Fruit fly (Drosophila melanogaster) whole organism, embryonic: ENCODE results near the gene CG14965.

Source experiments
- Ada2b ChIP-seq: fragments of 200-800 bp; sonication (Bioruptor generic); IDR thresholded peaks from 2 replicates; pipeline ENCODE4 v1.3.6; 2022; ENCODE audit warnings: missing biosample characterization, missing genetic modification characterization
- B-H1 ChIP-seq: fragments of 200-800 bp; sonication (Bioruptor generic); IDR thresholded peaks from 3 replicates; pipeline ENCODE4 v1.3.6; 2022; ENCODE audit warnings: missing biosample characterization, missing genetic modification characterization
- CG11085 ChIP-seq: fragments of 200-800 bp; sonication (Bioruptor generic); IDR thresholded peaks from 2 replicates; pipeline ENCODE4 v1.3.6; 2022; ENCODE audit warnings: missing biosample characterization, missing genetic modification characterization
- CG12391 ChIP-seq: fragments of 200-800 bp; sonication (Bioruptor generic); optimal IDR thresholded peaks from 3 replicates; lab custom pipeline; 2018; ENCODE audit warnings: missing biosample characterization, mild to moderate bottlenecking, missing genetic modification characterization, moderate library complexity
- CG13123 ChIP-seq: fragments of 200-800 bp; sonication (Bioruptor generic); optimal IDR thresholded peaks from 2 replicates; lab custom pipeline; 2016; ENCODE audit warnings: missing biosample characterization, missing genetic modification characterization
- CG13424 ChIP-seq: fragments of 200-800 bp; sonication (Bioruptor generic); optimal IDR thresholded peaks from 2 replicates; lab custom pipeline; 2019; ENCODE audit warnings: missing biosample characterization, mild to moderate bottlenecking, missing genetic modification characterization, moderate library complexity
- CG13624 ChIP-seq: fragments of 200-800 bp; sonication (Bioruptor generic); optimal IDR thresholded peaks from 2 replicates; lab custom pipeline; 2016; ENCODE audit warnings: missing biosample characterization, missing genetic modification characterization
- CG15479 ChIP-seq: fragments of 200-800 bp; sonication (Bioruptor generic); optimal IDR thresholded peaks from 3 replicates; lab custom pipeline; 2019; ENCODE audit warnings: missing biosample characterization, mild to moderate bottlenecking, missing genetic modification characterization, moderate library complexity
- CG17186 ChIP-seq: fragments of 200-800 bp; sonication (Bioruptor generic); optimal IDR thresholded peaks from 3 replicates; lab custom pipeline; 2017; ENCODE audit warnings: missing biosample characterization, missing genetic modification reagents, missing genetic modification characterization
- CG1832 ChIP-seq: fragments of 200-800 bp; sonication (Bioruptor generic); optimal IDR thresholded peaks from 2 replicates; lab custom pipeline; 2017; ENCODE audit warnings: missing biosample characterization, mild to moderate bottlenecking, missing genetic modification characterization, inconsistent platforms
- CG2199 ChIP-seq: fragments of 200-800 bp; sonication (Bioruptor generic); IDR thresholded peaks from 3 replicates; pipeline ENCODE4 v1.3.6; 2022; ENCODE audit warnings: missing biosample characterization, missing genetic modification characterization
- CG3163 ChIP-seq: fragments of 200-800 bp; sonication (Bioruptor generic); optimal IDR thresholded peaks from 3 replicates; lab custom pipeline; 2016; ENCODE audit warnings: missing biosample characterization, missing genetic modification characterization
- CG3281 ChIP-seq: fragments of 200-800 bp; sonication (Bioruptor generic); optimal IDR thresholded peaks from 3 replicates; lab custom pipeline; 2017; ENCODE audit warnings: missing biosample characterization, mild to moderate bottlenecking, missing genetic modification characterization
- CG33213 ChIP-seq: fragments of 200-800 bp; sonication (Bioruptor generic); optimal IDR thresholded peaks from 3 replicates; lab custom pipeline; 2016; ENCODE audit warnings: missing biosample characterization, missing genetic modification characterization
- CG6854 ChIP-seq: fragments of 200-800 bp; sonication (Bioruptor generic); optimal IDR thresholded peaks from 3 replicates; lab custom pipeline; 2017; ENCODE audit warnings: missing biosample characterization, mild to moderate bottlenecking, missing genetic modification characterization
- CG7987 ChIP-seq: fragments of 200-800 bp; sonication (Bioruptor generic); optimal IDR thresholded peaks from 2 replicates; lab custom pipeline; 2018; ENCODE audit warnings: missing biosample characterization, mild to moderate bottlenecking, missing genetic modification characterization, moderate library complexity
- CG9437 ChIP-seq: fragments of 200-800 bp; sonication (Bioruptor generic); optimal IDR thresholded peaks from 2 replicates; lab custom pipeline; 2018; ENCODE audit warnings: missing biosample characterization, mild to moderate bottlenecking, missing genetic modification characterization
- CG9727 ChIP-seq: fragments of 200-800 bp; sonication (Bioruptor generic); optimal IDR thresholded peaks from 3 replicates; lab custom pipeline; 2017; ENCODE audit warnings: missing biosample characterization, mild to moderate bottlenecking, missing genetic modification characterization
- Chrac-16 ChIP-seq: fragments of 200-800 bp; sonication (Bioruptor generic); optimal IDR thresholded peaks from 3 replicates; lab custom pipeline; 2016; ENCODE audit warnings: missing biosample characterization, missing genetic modification characterization
- Dll ChIP-seq: fragments of 200-800 bp; sonication (Bioruptor generic); IDR thresholded peaks from 4 replicates; pipeline ENCODE4 v1.3.6; 2022; ENCODE audit warnings: missing biosample characterization, missing genetic modification characterization; ENCODE audit not compliant: partially characterized antibody
- Lhr ChIP-seq: fragments of 200-800 bp; sonication (Bioruptor generic); optimal IDR thresholded peaks from 3 replicates; lab custom pipeline; 2017; ENCODE audit warnings: mild to moderate bottlenecking, missing biosample characterization, missing genetic modification reagents, missing genetic modification characterization
- MBD-R2 ChIP-seq: fragments of 200-800 bp; sonication (Bioruptor generic); IDR thresholded peaks from 2 replicates; pipeline ENCODE4 v1.3.6; 2022; ENCODE audit warnings: missing biosample characterization, missing genetic modification characterization
- Med ChIP-seq: fragments of 200-800 bp; sonication (Bioruptor generic); peaks from one replicate; lab custom pipeline; 2016; ENCODE audit warnings: missing biosample characterization, missing genetic modification characterization, mild to moderate bottlenecking, inconsistent platforms, moderate library complexity
- Ptx1 ChIP-seq: fragments of 200-800 bp; sonication (Bioruptor generic); IDR thresholded peaks from 2 replicates; pipeline ENCODE4 v1.3.6; 2022; ENCODE audit warnings: missing biosample characterization, missing genetic modification characterization
- Sry-δ ChIP-seq: fragments of 200-800 bp; sonication (Bioruptor generic); optimal IDR thresholded peaks from 2 replicates; lab custom pipeline; 2016; ENCODE audit warnings: missing biosample characterization, missing genetic modification characterization
- Ssrp ChIP-seq: fragments of 200-800 bp; sonication (Bioruptor generic); optimal IDR thresholded peaks from 2 replicates; lab custom pipeline; 2018; ENCODE audit warnings: missing biosample characterization, mild to moderate bottlenecking, missing genetic modification characterization, moderate library complexity
- Tbp ChIP-seq: fragments of >200 bp; optimal IDR thresholded peaks from 2 replicates; lab custom pipeline; 2018; ENCODE audit warnings: missing biosample characterization, missing genetic modification characterization
- Trl ChIP-seq, 3 experiments: fragments of >200 bp in 2 of 3; fragments of 200-800 bp in 1 of 3; sonication (Bioruptor generic) in 1 of 3; optimal IDR thresholded peaks; 2 replicates in 1 of 3; 3 replicates in 2 of 3; lab custom pipeline; 2016 to 2017; ENCODE audit warnings: missing biosample characterization in 1 of 3, missing genetic modification characterization in 1 of 3
- Xrp1 ChIP-seq: fragments of 200-800 bp; sonication (Bioruptor generic); IDR thresholded peaks from 2 replicates; pipeline ENCODE4 v1.3.6; 2022; ENCODE audit warnings: missing biosample characterization, missing genetic modification characterization
- ato ChIP-seq: fragments of 200-800 bp; sonication (Bioruptor generic); IDR thresholded peaks from 2 replicates; pipeline ENCODE4 v1.3.6; 2022; ENCODE audit warnings: missing biosample characterization, missing genetic modification characterization; ENCODE audit not compliant: partially characterized antibody
- chm ChIP-seq: fragments of 200-800 bp; sonication (Bioruptor generic); IDR thresholded peaks from 2 replicates; pipeline ENCODE4 v1.3.6; 2022; ENCODE audit warnings: missing biosample characterization, missing genetic modification characterization
- dm ChIP-seq: fragments of 200-800 bp; sonication (Bioruptor generic); optimal IDR thresholded peaks from 3 replicates; lab custom pipeline; 2016; ENCODE audit warnings: missing biosample characterization, missing genetic modification characterization
- eyg ChIP-seq: fragments of 200-800 bp; sonication (Bioruptor generic); optimal IDR thresholded peaks from 3 replicates; lab custom pipeline; 2016; ENCODE audit warnings: missing biosample characterization, missing genetic modification characterization
- gfzf ChIP-seq: fragments of 200-800 bp; sonication (Bioruptor generic); optimal IDR thresholded peaks from 2 replicates; lab custom pipeline; 2016; ENCODE audit warnings: missing biosample characterization, mild to moderate bottlenecking, missing genetic modification characterization, moderate library complexity
- gsb ChIP-seq: fragments of 200-800 bp; sonication (Bioruptor generic); IDR thresholded peaks from 2 replicates; pipeline ENCODE4 v1.3.6; 2022; ENCODE audit warnings: missing biosample characterization, missing genetic modification characterization
- gt ChIP-seq: fragments of 200-800 bp; sonication (Bioruptor generic); IDR thresholded peaks from 2 replicates; pipeline ENCODE4 v1.3.6; 2022; ENCODE audit warnings: missing biosample characterization, missing genetic modification characterization
- hkb ChIP-seq, 2 experiments: fragments of 200-800 bp in 1 of 2; fragments of >200 bp in 1 of 2; sonication (Bioruptor generic) in 1 of 2; IDR thresholded peaks in 1 of 2; optimal IDR thresholded peaks in 1 of 2; 2 replicates each; pipeline versions ENCODE4 v1.3.6 to Lab custom; 2017 to 2022; ENCODE audit warnings: missing biosample characterization in 1 of 2, missing genetic modification characterization in 1 of 2
- inv ChIP-seq: fragments of 200-800 bp; sonication (Bioruptor generic); IDR thresholded peaks from 2 replicates; pipeline ENCODE4 v1.3.6; 2022; ENCODE audit warnings: missing biosample characterization, missing genetic modification characterization; ENCODE audit not compliant: partially characterized antibody
- mam ChIP-seq: fragments of 200-800 bp; sonication (Bioruptor generic); optimal IDR thresholded peaks from 3 replicates; lab custom pipeline; 2016; ENCODE audit warnings: missing biosample characterization, missing genetic modification characterization
- mirr ChIP-seq: fragments of 200-800 bp; sonication (Bioruptor generic); optimal IDR thresholded peaks from 3 replicates; lab custom pipeline; 2018; ENCODE audit warnings: missing biosample characterization, mild to moderate bottlenecking, missing genetic modification characterization
- pfk ChIP-seq: fragments of 200-800 bp; sonication (Bioruptor generic); optimal IDR thresholded peaks from 2 replicates; lab custom pipeline; 2018; ENCODE audit warnings: missing biosample characterization, mild to moderate bottlenecking, missing genetic modification characterization, moderate library complexity
- pzg ChIP-seq: fragments of 200-800 bp; sonication (Bioruptor generic); optimal IDR thresholded peaks from 3 replicates; lab custom pipeline; 2018; ENCODE audit warnings: missing biosample characterization, mild to moderate bottlenecking, missing genetic modification characterization, moderate library complexity
- row ChIP-seq: fragments of 200-800 bp; sonication (Bioruptor generic); IDR thresholded peaks from 3 replicates; pipeline ENCODE4 v1.3.6; 2022; ENCODE audit warnings: missing biosample characterization, missing genetic modification characterization
- sna ChIP-seq: fragments of 200-800 bp; sonication (Bioruptor generic); IDR thresholded peaks from 2 replicates; pipeline ENCODE4 v1.3.6; 2022; ENCODE audit warnings: missing biosample characterization, missing genetic modification characterization; ENCODE audit not compliant: partially characterized antibody
- trem ChIP-seq: fragments of 200-800 bp; optimal IDR thresholded peaks from 3 replicates; lab custom pipeline; 2019; ENCODE audit warnings: missing biosample characterization, mild to moderate bottlenecking, missing genetic modification characterization, moderate library complexity
- zen2 ChIP-seq: fragments of 200-800 bp; sonication (Bioruptor generic); IDR thresholded peaks from 3 replicates; pipeline ENCODE4 v1.3.6; 2022; ENCODE audit warnings: missing biosample characterization, missing genetic modification characterization; ENCODE audit not compliant: partially characterized antibody
- zfh2 ChIP-seq: fragments of 200-800 bp; sonication (Bioruptor generic); optimal IDR thresholded peaks from 2 replicates; lab custom pipeline; 2016; ENCODE audit warnings: missing biosample characterization, missing genetic modification characterization

The CG14965 gene

DNA sequence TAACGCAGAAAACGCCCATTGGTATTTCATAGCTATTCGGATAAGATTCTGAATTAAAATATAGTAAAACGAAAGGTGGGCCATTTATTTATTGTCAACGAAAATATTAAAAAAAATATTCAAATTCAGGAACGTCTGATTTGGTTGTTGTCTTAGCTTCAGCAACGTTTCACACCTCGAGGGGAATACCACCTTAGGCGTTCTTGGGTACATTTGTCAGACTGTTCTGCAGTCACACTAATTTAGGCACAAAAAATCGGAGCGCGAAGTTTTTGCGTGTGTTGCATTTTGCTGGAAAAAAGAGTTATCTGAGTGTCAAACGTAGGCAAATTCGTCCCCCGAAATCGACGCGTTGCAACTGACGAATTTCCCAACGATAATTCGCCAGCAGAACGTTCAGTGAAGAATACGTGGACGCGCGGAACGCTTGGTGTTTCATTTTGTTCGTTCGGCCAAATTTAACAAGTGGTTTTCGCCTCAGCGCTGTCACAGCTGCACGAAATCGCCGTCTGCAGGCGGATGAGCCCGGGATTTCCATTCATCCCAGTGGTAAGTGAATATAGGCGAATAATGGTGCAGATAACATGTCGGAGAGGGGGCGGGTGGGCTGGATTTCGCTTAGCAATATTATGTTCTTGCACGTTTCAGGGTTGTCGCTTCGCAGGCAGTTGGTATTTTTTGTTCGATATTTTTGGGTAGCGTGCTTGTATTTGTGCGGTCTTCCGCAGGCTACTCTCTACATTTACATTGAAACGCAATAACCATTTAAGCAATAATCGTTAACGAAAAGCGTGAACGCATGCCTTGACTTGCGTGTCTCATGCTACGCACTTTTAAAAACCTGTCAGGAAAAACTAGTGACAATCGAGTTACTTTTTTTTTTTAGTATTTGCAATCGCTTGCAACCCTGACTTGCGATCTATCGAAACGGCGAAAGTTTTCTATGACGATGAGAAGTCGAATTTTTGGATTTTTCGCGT, 32.7 kb upstream of the CG14965 start, which contains the start of gene Larp4B (continued):
- TF ChIP-seq CG11085 (GFP tag; lab: Robert Waterston, UW) (no peak), CG13123 (GFP tag; lab: Kevin White, UChicago) (no peak), B-H1 (GFP tag; lab: Robert Waterston, UW) (no peak), inv (GFP tag; lab: Robert Waterston, UW) (peak; percentile 59; the same call in 1 of the 2 replicates), CG6854 (no peak), Tbp (GFP tag; lab: Kevin White, UChicago) (no peak), hkb (optimal IDR thresholded peaks at IDR 0.05; lab: Kevin White, UChicago) (peak; percentile 42), hkb (GFP tag; IDR thresholded peaks at IDR 0.05; lab: Robert Waterston, UW) (no peak), trem (peak; percentile 75), CG33213 (GFP tag; lab: Kevin White, UChicago) (peak; percentile 80), sna (GFP tag; lab: Robert Waterston, UW) (peak; percentile 66), Lhr (peak; percentile 78), gsb (GFP tag; lab: Robert Waterston, UW) (no peak), zen2 (GFP tag; lab: Robert Waterston, UW) (0 out of 3 replicates have a peak, but pooled peaks have one; percentile 39), CG15479 (GFP tag; lab: Kevin White, UChicago) (no peak), Ptx1 (GFP tag; lab: Robert Waterston, UW) (no peak), Dll (GFP tag; lab: Robert Waterston, UW) (peak; percentile 77), CG9727 (GFP tag; lab: Kevin White, UChicago) (peak; percentile 19), mirr (GFP tag; lab: Kevin White, UChicago) (no peak), chm (GFP tag; lab: Robert Waterston, UW) (no peak), Med (GFP tag; lab: Kevin White, UChicago) (peak; percentile 85), Ada2b (no peak), Chrac-16 (GFP tag; lab: Kevin White, UChicago) (no peak), CG17186 (GFP tag; lab: Kevin White, UChicago) (peak; percentile 42), gt (no peak), dm (GFP tag; lab: Kevin White, UChicago) (peak; percentile 80), pfk (peak; percentile 91), gfzf (GFP tag; lab: Kevin White, UChicago) (peak; percentile 98), zfh2 (GFP tag; lab: Kevin White, UChicago) (peak; percentile 35), Sry-δ (GFP tag; lab: Kevin White, UChicago) (peak; percentile 69), Ssrp (peak; percentile 14), row (GFP tag; lab: Robert Waterston, UW) (peak; percentile 62), CG3281 (peak; percentile 33), CG7987 (GFP tag; lab: Kevin White, UChicago) (peak; percentile 23), CG9437 (GFP tag; lab: Kevin White, UChicago) (peak; percentile 46), mam (GFP tag; lab: Kevin White, UChicago) (peak; percentile 28), ato (GFP tag; lab: Robert Waterston, UW) (peak; percentile 21; the same call in 1 of the 2 replicates), pzg (GFP tag; lab: Kevin White, UChicago) (peak; percentile 89), CG3163 (GFP tag; lab: Kevin White, UChicago) (peak; percentile 1), CG12391 (tag; lab: Kevin White, UChicago) (peak; percentile 1), CG1832 (GFP tag; lab: Kevin White, UChicago) (no peak), eyg (GFP tag; lab: Kevin White, UChicago) (no peak), Trl (optimal IDR thresholded peaks at IDR 0.05; lab: Kevin White, UChicago) (no peak), Trl (GFP tag; optimal IDR thresholded peaks at IDR 0.05; lab: Kevin White, UChicago) (no peak), MBD-R2 (GFP tag; lab: Robert Waterston, UW) (peak; percentile 23; the same call in 1 of the 2 replicates), CG2199 (GFP tag; lab: Robert Waterston, UW) (0 out of 3 replicates have a peak, but pooled peaks have one; percentile 17), CG13424 (tag; lab: Kevin White, UChicago) (peak; percentile 14), CG13624 (peak; percentile 58), Xrp1 (peak; percentile 7; the same call in 1 of the 2 replicates)
